Worm (Caenorhabditis elegans): ENCODE data around the gene nurf-1.

DNA sequence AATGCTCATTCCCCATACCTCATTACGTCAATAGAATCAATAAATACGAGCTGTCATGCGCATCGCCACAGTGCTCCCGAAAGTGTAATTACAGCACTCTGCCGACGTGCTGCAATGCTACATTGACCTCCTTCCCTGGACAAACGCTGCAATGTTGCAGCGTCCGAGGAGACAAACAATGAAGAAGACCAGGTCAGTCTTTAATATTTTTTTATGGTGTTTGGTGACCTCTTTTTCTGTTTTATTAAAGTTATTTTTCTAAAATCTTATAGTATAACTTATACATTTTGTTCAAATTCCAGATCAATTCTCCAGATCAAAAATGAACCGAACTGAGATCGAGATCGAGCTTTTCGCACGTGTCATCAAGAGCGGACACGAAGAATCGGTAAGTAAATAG is 9.1 kb upstream of the nurf-1 start, which contains the start of gene sdz-26:
- TF ChIP-seq lin-39 (tag; optimal IDR thresholded peaks at IDR 0.05) = no peak
- TF ChIP-seq zag-1 (tag; optimal IDR thresholded peaks at IDR 0.05) = no peak
- TF ChIP-seq C34B4.2 (tag; optimal IDR thresholded peaks at IDR 0.05) = no peak
- no peak for TF ChIP-seq ztf-11 (tag; optimal IDR thresholded peaks at IDR 0.05)
- TF ChIP-seq lsy-2 (tag; optimal IDR thresholded peaks at IDR 0.05) = no peak
- no peak for TF ChIP-seq pqm-1 (tag; optimal IDR thresholded peaks at IDR 0.05)
- no peak for TF ChIP-seq skn-1 (tag; optimal IDR thresholded peaks at IDR 0.05)

Measured in whole organism, L1 larva.